Worm (Caenorhabditis elegans): ENCODE results near the gene dpf-4.

dpf-4 gene

ce11 chrIII:5835163-5835871, 23.8 kb upstream of the dpf-4 start (continued):
- TF ChIP-seq jun-1 (tag; optimal IDR thresholded peaks at IDR 0.05) (no peak), attf-4 (tag; optimal IDR thresholded peaks at IDR 0.05) (no peak), rbr-2 (tag; optimal IDR thresholded peaks at IDR 0.05) (no peak), dmd-6 (GFP tag; IDR thresholded peaks at IDR 0.05) (peak; percentile 71), Y5F2A.4 (GFP tag; optimal IDR thresholded peaks at IDR 0.05) (no peak), ztf-7 (tag; optimal IDR thresholded peaks at IDR 0.05) (peak; percentile 16), Y75B8A.6 (GFP tag; IDR thresholded peaks at IDR 0.05) (no peak), lin-1 (GFP tag; IDR thresholded peaks at IDR 0.05) (0 out of 2 replicates have a peak, but pooled peaks have one; percentile 44), hif-1 (tag; optimal IDR thresholded peaks at IDR 0.05) (no peak), ceh-20 (GFP tag; IDR thresholded peaks at IDR 0.05) (peak; percentile 13; the same call in 1 of the 2 replicates), lin-39 (tag; optimal IDR thresholded peaks at IDR 0.05) (no peak), php-3 (GFP tag; IDR thresholded peaks at IDR 0.05) (no peak), tra-1 (GFP tag; IDR thresholded peaks at IDR 0.05) (peak; percentile 41; the same call in 1 of the 2 replicates), nhr-111 (GFP tag; optimal IDR thresholded peaks at IDR 0.05) (no peak), mep-1 (tag; optimal IDR thresholded peaks at IDR 0.05) (peak; percentile 27), nhr-11 (tag; optimal IDR thresholded peaks at IDR 0.05) (peak; percentile 25), ceh-28 (tag; optimal IDR thresholded peaks at IDR 0.05) (no peak), hmg-1.1 (GFP tag; IDR thresholded peaks at IDR 0.05) (no peak), ZK546.5 (tag; optimal IDR thresholded peaks at IDR 0.05) (no peak), lsy-2 (tag; optimal IDR thresholded peaks at IDR 0.05) (peak in 1 of 2 experiments; percentile 23), zfp-2 (tag; optimal IDR thresholded peaks at IDR 0.05) (no peak), T26A8.4 (GFP tag; IDR thresholded peaks at IDR 0.05) (no peak), F49E8.2 (tag; optimal IDR thresholded peaks at IDR 0.05; ENCODE audit: borderline replicate concordance) (no peak), dmd-8 (GFP tag; IDR thresholded peaks at IDR 0.05) (no peak), mdl-1 (tag; optimal IDR thresholded peaks at IDR 0.05) (peak in 1 of 2 experiments; percentile 31), Y48G9A.11 (GFP tag; IDR thresholded peaks at IDR 0.05) (no peak), mxl-3 (GFP tag; optimal IDR thresholded peaks at IDR 0.05) (peak; percentile 63), nhr-48 (tag; optimal IDR thresholded peaks at IDR 0.05) (no peak), pha-4 (GFP tag; IDR thresholded peaks at IDR 0.05) (no peak), pha-4 (tag; optimal IDR thresholded peaks at IDR 0.05) (no peak), nhr-77 (tag; optimal IDR thresholded peaks at IDR 0.05) (peak; percentile 16), zip-2 (tag; optimal IDR thresholded peaks at IDR 0.05) (no peak), ceh-62 (tag; optimal IDR thresholded peaks at IDR 0.05) (no peak), zip-11 (GFP tag; IDR thresholded peaks at IDR 0.05) (no peak), lin-38 (GFP tag; IDR thresholded peaks at IDR 0.05) (no peak), hlh-11 (tag; optimal IDR thresholded peaks at IDR 0.05) (peak; percentile 82), R02D3.7 (tag; optimal IDR thresholded peaks at IDR 0.05) (no peak), duxl-1 (tag; optimal IDR thresholded peaks at IDR 0.05; ENCODE audit: poor library complexity) (no peak), set-16 (GFP tag; IDR thresholded peaks at IDR 0.05) (peak; percentile 50), dpl-1 (GFP tag; optimal IDR thresholded peaks at IDR 0.05) (peak; percentile 8), lin-29 (GFP tag; IDR thresholded peaks at IDR 0.05) (no peak)

- TF ChIP-seq php-3 (GFP tag; IDR thresholded peaks at IDR 0.05): no peak
- peak in 1 of 2 experiments; percentile 86 for TF ChIP-seq unc-62 (GFP tag; optimal IDR thresholded peaks at IDR 0.05 in 1 of 2)
- TF ChIP-seq unc-62 (tag; optimal IDR thresholded peaks at IDR 0.05): no peak
- TF ChIP-seq mep-1 (tag; optimal IDR thresholded peaks at IDR 0.05): no peak
- no peak for TF ChIP-seq daf-16 (GFP tag; optimal IDR thresholded peaks at IDR 0.05)
- TF ChIP-seq daf-16 (tag; optimal IDR thresholded peaks at IDR 0.05): peak; percentile 30
- TF ChIP-seq mdl-1 (tag; optimal IDR thresholded peaks at IDR 0.05): peak in 1 of 2 experiments; percentile 2
- no peak for TF ChIP-seq ceh-28 (tag; optimal IDR thresholded peaks at IDR 0.05)
- no peak for TF ChIP-seq lin-13 (GFP tag; optimal IDR thresholded peaks at IDR 0.05)
These were observed 22.8 kb upstream of the dpf-4 start for ce11 chrIII:5836261-5836660.

Data from whole organism, L4 larva.